Fruit fly (Drosophila melanogaster) whole organism, prepupa: Measurements from ENCODE around the gene CG15891.

Source experiments
- Blimp-1 ChIP-seq: fragments of 200-800 bp; sonication (Bioruptor generic); optimal IDR thresholded peaks from 3 replicates; lab custom pipeline; 2017; ENCODE audit warnings: missing biosample characterization, missing genetic modification characterization, mild to moderate bottlenecking, moderate library complexity, missing genetic modification reagents
- CG10669 ChIP-seq: fragments of 200-800 bp; sonication (Bioruptor generic); optimal IDR thresholded peaks from 3 replicates; lab custom pipeline; 2018; ENCODE audit warnings: missing biosample characterization, mild to moderate bottlenecking, missing genetic modification characterization, moderate library complexity
- CG11294 ChIP-seq: fragments of 200-800 bp; sonication (Bioruptor generic); IDR thresholded peaks from 2 replicates; pipeline ENCODE4 v1.3.6; 2022; ENCODE audit warnings: missing biosample characterization, missing genetic modification characterization
- CG11902 ChIP-seq: fragments of 200-800 bp; sonication (Bioruptor generic); optimal IDR thresholded peaks from 3 replicates; lab custom pipeline; 2016; ENCODE audit warnings: missing biosample characterization, missing genetic modification characterization
- CG15336 ChIP-seq: fragments of 200-800 bp; sonication (Bioruptor generic); IDR thresholded peaks from 2 replicates; pipeline ENCODE4 v1.3.6; 2022; ENCODE audit warnings: missing biosample characterization, missing genetic modification characterization
- CG1621 ChIP-seq: fragments of 200-800 bp; sonication (Bioruptor generic); optimal IDR thresholded peaks from 3 replicates; lab custom pipeline; 2018; ENCODE audit warnings: missing biosample characterization, mild to moderate bottlenecking, missing genetic modification characterization
- CG16779 ChIP-seq: fragments of 200-800 bp; sonication (Bioruptor generic); optimal IDR thresholded peaks from 3 replicates; lab custom pipeline; 2017; ENCODE audit warnings: missing biosample characterization, mild to moderate bottlenecking, missing genetic modification characterization
- CG3032 ChIP-seq: fragments of 200-800 bp; optimal IDR thresholded peaks from 2 replicates; lab custom pipeline; 2019; ENCODE audit warnings: missing biosample characterization, mild to moderate bottlenecking, missing genetic modification characterization, moderate library complexity
- CG31627 ChIP-seq: fragments of 200-800 bp; sonication (Bioruptor generic); optimal IDR thresholded peaks from 3 replicates; lab custom pipeline; 2016; ENCODE audit warnings: missing biosample characterization, missing genetic modification characterization
- CG32006 ChIP-seq: fragments of 200-800 bp; sonication (Bioruptor generic); optimal IDR thresholded peaks from 3 replicates; lab custom pipeline; 2017; ENCODE audit warnings: missing biosample characterization, mild to moderate bottlenecking, missing genetic modification characterization
- CG34406 ChIP-seq: fragments of 200-800 bp; sonication (Bioruptor generic); optimal IDR thresholded peaks from 3 replicates; lab custom pipeline; 2016; ENCODE audit warnings: missing biosample characterization, missing genetic modification characterization
- CG4318 ChIP-seq: fragments of 200-800 bp; sonication (Bioruptor generic); optimal IDR thresholded peaks from 3 replicates; lab custom pipeline; 2017; ENCODE audit warnings: missing biosample characterization, mild to moderate bottlenecking, missing genetic modification characterization
- CG6163 ChIP-seq: fragments of 200-800 bp; sonication (Bioruptor generic); IDR thresholded peaks from 3 replicates; pipeline ENCODE4 v1.3.6; 2022; ENCODE audit warnings: missing biosample characterization, missing genetic modification characterization
- CG6808 ChIP-seq: fragments of 200-800 bp; sonication (Bioruptor generic); optimal IDR thresholded peaks from 3 replicates; lab custom pipeline; 2017; ENCODE audit warnings: missing biosample characterization, missing genetic modification characterization, mild to moderate bottlenecking, moderate library complexity, missing genetic modification reagents
- CG6854 ChIP-seq: fragments of 200-800 bp; sonication (Bioruptor generic); optimal IDR thresholded peaks from 2 replicates; lab custom pipeline; 2017; ENCODE audit warnings: missing biosample characterization, mild to moderate bottlenecking, missing genetic modification characterization
- CG7368 ChIP-seq: fragments of 200-800 bp; sonication (Bioruptor generic); optimal IDR thresholded peaks from 3 replicates; lab custom pipeline; 2016; ENCODE audit warnings: missing biosample characterization, missing genetic modification characterization
- CG8119 ChIP-seq: fragments of 200-800 bp; sonication (Bioruptor generic); IDR thresholded peaks from 3 replicates; pipeline ENCODE4 v1.3.6; 2022; ENCODE audit warnings: missing biosample characterization, missing genetic modification characterization
- CG8319 ChIP-seq: fragments of 200-800 bp; sonication (Bioruptor generic); optimal IDR thresholded peaks from 3 replicates; lab custom pipeline; 2016; ENCODE audit warnings: missing biosample characterization, missing genetic modification characterization
- CG8632 ChIP-seq: fragments of 200-800 bp; sonication (Bioruptor generic); optimal IDR thresholded peaks from 3 replicates; lab custom pipeline; 2016; ENCODE audit warnings: missing biosample characterization, missing genetic modification characterization
- Eip78C ChIP-seq: fragments of 200-800 bp; sonication (Bioruptor generic); peaks from one replicate; lab custom pipeline; 2016; ENCODE audit warnings: missing biosample characterization, missing genetic modification characterization
- Eip93F ChIP-seq: fragments of 200-800 bp; sonication (Bioruptor generic); optimal IDR thresholded peaks from 2 replicates; lab custom pipeline; 2016; ENCODE audit warnings: missing biosample characterization, mild to moderate bottlenecking, missing genetic modification characterization
- Ets96B ChIP-seq: fragments of 200-800 bp; optimal IDR thresholded peaks from 2 replicates; lab custom pipeline; 2019; ENCODE audit warnings: missing biosample characterization, mild to moderate bottlenecking, missing genetic modification characterization, moderate library complexity
- Gug ChIP-seq: fragments of 200-800 bp; sonication (Bioruptor generic); IDR thresholded peaks from 2 replicates; pipeline ENCODE4 v1.3.6; 2022; ENCODE audit warnings: missing biosample characterization, missing genetic modification characterization
- Hr38 ChIP-seq: sonication (Bioruptor generic); optimal IDR thresholded peaks from 2 replicates; lab custom pipeline; 2016; ENCODE audit warnings: missing biosample characterization, missing genetic modification characterization
- Hr4 ChIP-seq: fragments of 200-800 bp; sonication (Bioruptor generic); optimal IDR thresholded peaks from 3 replicates; lab custom pipeline; 2016; ENCODE audit warnings: missing biosample characterization, missing genetic modification characterization
- Lpt ChIP-seq: fragments of 200-800 bp; sonication (Bioruptor generic); optimal IDR thresholded peaks from 3 replicates; lab custom pipeline; 2016; ENCODE audit warnings: missing biosample characterization, missing genetic modification characterization
- Met ChIP-seq: fragments of 200-800 bp; sonication (Bioruptor generic); optimal IDR thresholded peaks from 3 replicates; lab custom pipeline; 2016; ENCODE audit warnings: missing biosample characterization, missing genetic modification characterization
- OdsH ChIP-seq: fragments of 200-800 bp; sonication (Bioruptor generic); optimal IDR thresholded peaks from 3 replicates; lab custom pipeline; 2016; ENCODE audit warnings: missing biosample characterization, missing genetic modification characterization
- Smox ChIP-seq: fragments of 200-800 bp; sonication (Bioruptor generic); optimal IDR thresholded peaks from 3 replicates; lab custom pipeline; 2016; ENCODE audit warnings: missing biosample characterization, missing genetic modification characterization
- Sox102F ChIP-seq: fragments of 200-800 bp; sonication (Bioruptor generic); optimal IDR thresholded peaks from 2 replicates; lab custom pipeline; 2016; ENCODE audit warnings: missing biosample characterization, mild to moderate bottlenecking, missing genetic modification characterization
- Sox14 ChIP-seq: fragments of 200-800 bp; sonication (Bioruptor generic); optimal IDR thresholded peaks from 3 replicates; lab custom pipeline; 2016; ENCODE audit warnings: missing biosample characterization, missing genetic modification characterization
- achi ChIP-seq: fragments of 200-800 bp; sonication (Bioruptor generic); optimal IDR thresholded peaks from 3 replicates; lab custom pipeline; 2016; ENCODE audit warnings: missing biosample characterization, missing genetic modification characterization
- acj6 ChIP-seq: fragments of 200-800 bp; sonication (Bioruptor generic); optimal IDR thresholded peaks from 3 replicates; lab custom pipeline; 2016; ENCODE audit warnings: missing biosample characterization, missing genetic modification characterization
- cyc ChIP-seq: fragments of 200-800 bp; sonication (Bioruptor generic); optimal IDR thresholded peaks from 3 replicates; lab custom pipeline; 2016; ENCODE audit warnings: missing biosample characterization, missing genetic modification characterization
- eg ChIP-seq: fragments of 200-800 bp; sonication (Bioruptor generic); IDR thresholded peaks from 3 replicates; pipeline ENCODE4 v1.3.6; 2022; ENCODE audit warnings: missing biosample characterization, missing genetic modification characterization
- esn ChIP-seq: fragments of 200-800 bp; sonication (Bioruptor generic); optimal IDR thresholded peaks from 2 replicates; lab custom pipeline; 2016; ENCODE audit warnings: missing biosample characterization, mild to moderate bottlenecking, missing genetic modification characterization, moderate library complexity
- fd59A ChIP-seq: fragments of 200-800 bp; sonication (Bioruptor generic); optimal IDR thresholded peaks from 2 replicates; lab custom pipeline; 2017; ENCODE audit warnings: missing biosample characterization, mild to moderate bottlenecking, missing genetic modification characterization, missing genetic modification reagents
- lz ChIP-seq: fragments of 200-800 bp; sonication (Bioruptor generic); optimal IDR thresholded peaks from 3 replicates; lab custom pipeline; 2016; ENCODE audit warnings: missing biosample characterization, missing genetic modification characterization
- net ChIP-seq: fragments of 200-800 bp; sonication (Bioruptor generic); optimal IDR thresholded peaks from 3 replicates; lab custom pipeline; 2016; ENCODE audit warnings: missing biosample characterization, missing genetic modification characterization
- spab ChIP-seq: fragments of 200-800 bp; sonication (Bioruptor generic); optimal IDR thresholded peaks from 2 replicates; lab custom pipeline; 2017; ENCODE audit warnings: missing biosample characterization, mild to moderate bottlenecking, missing genetic modification characterization, missing genetic modification reagents
- ss ChIP-seq, 2 experiments: fragments of 200-800 bp; sonication (Bioruptor generic); optimal IDR thresholded peaks; 2 replicates in 1 of 2; 3 replicates in 1 of 2; lab custom pipeline; 2017 to 2018; ENCODE audit warnings: mild to moderate bottlenecking in 2 of 2, missing biosample characterization in 2 of 2, missing genetic modification characterization in 2 of 2, moderate library complexity in 1 of 2
- svp ChIP-seq: fragments of 200-800 bp; sonication (Bioruptor generic); peaks from one replicate; lab custom pipeline; 2016; ENCODE audit warnings: missing biosample characterization, missing genetic modification characterization
- topi ChIP-seq: fragments of 200-800 bp; sonication (Bioruptor generic); optimal IDR thresholded peaks from 3 replicates; lab custom pipeline; 2016; ENCODE audit warnings: missing biosample characterization, missing genetic modification characterization
- vri ChIP-seq: fragments of 200-800 bp; sonication (Bioruptor generic); optimal IDR thresholded peaks from 3 replicates; lab custom pipeline; 2016; ENCODE audit warnings: missing biosample characterization, mild to moderate bottlenecking, missing genetic modification characterization

Gene CG15891

DNA sequence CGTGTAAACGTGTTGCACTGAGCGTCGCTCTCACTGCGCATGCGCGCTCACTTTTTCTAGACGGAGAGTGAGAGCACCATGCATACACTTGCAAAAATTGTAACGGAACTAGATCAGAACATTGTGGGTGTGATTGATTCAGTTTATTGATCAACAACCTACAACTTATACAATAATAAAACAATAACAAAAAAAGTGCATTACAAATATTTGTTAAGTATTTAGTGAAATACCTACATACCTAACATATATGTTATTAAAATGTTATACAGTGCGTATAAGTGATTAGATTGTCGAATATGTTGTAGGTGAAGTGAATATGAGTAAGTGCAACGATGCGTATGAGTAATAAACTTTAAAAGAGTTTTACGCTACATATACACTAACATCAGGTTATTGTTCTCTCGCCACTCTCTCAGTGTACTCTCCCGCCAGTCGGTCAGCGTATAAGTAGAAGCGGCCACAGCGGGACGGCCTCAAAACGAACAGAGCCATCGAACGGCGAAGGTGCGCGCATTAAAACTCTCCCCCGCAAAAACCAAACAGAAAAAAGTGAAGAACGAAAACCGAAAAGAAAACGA lies 35.3 kb upstream of the CG15891 start, which contains the start of gene CG42240 (continued):
- peak; percentile 95 for TF ChIP-seq CG4318 (GFP tag; lab: Kevin White, UChicago)
- TF ChIP-seq spab (GFP tag; lab: Kevin White, UChicago): peak; percentile 92
- peak; percentile 97 for TF ChIP-seq svp (GFP tag; lab: Kevin White, UChicago)
- peak; percentile 94 for TF ChIP-seq lz (GFP tag; lab: Kevin White, UChicago)
- peak; percentile 94 for TF ChIP-seq CG10669 (GFP tag; lab: Kevin White, UChicago)
- peak; percentile 94 for TF ChIP-seq CG8632 (GFP tag; lab: Kevin White, UChicago)
- peak; percentile 92 for TF ChIP-seq CG3032 (tag; lab: Kevin White, UChicago)
- TF ChIP-seq CG6808 (GFP tag; lab: Kevin White, UChicago): peak; percentile 95
- TF ChIP-seq CG16779 (tag; lab: Kevin White, UChicago): peak; percentile 92
- TF ChIP-seq topi (GFP tag; lab: Kevin White, UChicago): peak; percentile 93
- peak; percentile 92 for TF ChIP-seq Ets96B (tag; lab: Kevin White, UChicago)
- TF ChIP-seq fd59A: peak; percentile 93
- TF ChIP-seq CG32006 (GFP tag; lab: Kevin White, UChicago): peak; percentile 97
- peak; percentile 92 for TF ChIP-seq CG15336
- peak; percentile 81 for TF ChIP-seq CG8319 (GFP tag; lab: Kevin White, UChicago)
- peak; percentile 88 for TF ChIP-seq CG1621 (tag; lab: Kevin White, UChicago)
- TF ChIP-seq CG11294: peak; percentile 69
- TF ChIP-seq CG8119 (GFP tag; lab: Robert Waterston, UW): peak; percentile 96
- TF ChIP-seq Eip78C (GFP tag; lab: Kevin White, UChicago): peak; percentile 99
- TF ChIP-seq achi: peak; percentile 95
- peak; percentile 81 for TF ChIP-seq CG6854 (GFP tag; lab: Kevin White, UChicago)
- peak; percentile 72 for TF ChIP-seq CG6163 (GFP tag; lab: Robert Waterston, UW)
- TF ChIP-seq Smox (GFP tag; lab: Kevin White, UChicago): peak; percentile 94
- peak; percentile 82 for TF ChIP-seq CG11902
- peak; percentile 93 for TF ChIP-seq Sox14 (GFP tag; lab: Kevin White, UChicago)
- TF ChIP-seq OdsH (GFP tag; lab: Kevin White, UChicago): peak; percentile 94
- TF ChIP-seq Blimp-1 (GFP tag; lab: Kevin White, UChicago): peak; percentile 86
- peak; percentile 88 for TF ChIP-seq CG31627 (GFP tag; lab: Kevin White, UChicago)
- peak; percentile 95 for TF ChIP-seq Hr4 (GFP tag; lab: Kevin White, UChicago)
- peak; percentile 95 for TF ChIP-seq Sox102F
- peak; percentile 92 for TF ChIP-seq acj6 (GFP tag; lab: Kevin White, UChicago)
- TF ChIP-seq, all 60 proteins: peak for 59

dm6 chrX:6316858-6317474 lies 21.8 kb upstream of the CG15891 start:
- TF ChIP-seq CG8119 (GFP tag; lab: Robert Waterston, UW): peak; percentile 54; the same call in 2 of the 3 replicates
- peak; percentile 23 for TF ChIP-seq CG34406 (GFP tag; lab: Kevin White, UChicago)
- no peak for TF ChIP-seq CG8319 (GFP tag; lab: Kevin White, UChicago)
- TF ChIP-seq lz (GFP tag; lab: Kevin White, UChicago): peak; percentile 29
- TF ChIP-seq cyc (GFP tag; lab: Kevin White, UChicago): peak; percentile 32
- peak; percentile 64; the same call in 2 of the 3 replicates for TF ChIP-seq eg (GFP tag; lab: Robert Waterston, UW)
- TF ChIP-seq CG11902: no peak
- TF ChIP-seq CG4318 (GFP tag; lab: Kevin White, UChicago): peak; percentile 11
- peak; percentile 60 for TF ChIP-seq CG15336
- TF ChIP-seq Eip93F (GFP tag; lab: Kevin White, UChicago): no peak
- peak; percentile 33 for TF ChIP-seq Hr4 (GFP tag; lab: Kevin White, UChicago)
- peak; percentile 32 for TF ChIP-seq esn (GFP tag; lab: Kevin White, UChicago)
- peak; percentile 20 for TF ChIP-seq achi
- peak; percentile 73 for TF ChIP-seq svp (GFP tag; lab: Kevin White, UChicago)
- TF ChIP-seq Blimp-1 (GFP tag; lab: Kevin White, UChicago): no peak
- peak; percentile 42 for TF ChIP-seq CG3032 (tag; lab: Kevin White, UChicago)
- peak; percentile 42 for TF ChIP-seq CG6808 (GFP tag; lab: Kevin White, UChicago)
- no peak for TF ChIP-seq Hr38 (GFP tag; lab: Kevin White, UChicago)
- peak; percentile 26 for TF ChIP-seq net (GFP tag; lab: Kevin White, UChicago)
- peak; percentile 30 for TF ChIP-seq Sox14 (GFP tag; lab: Kevin White, UChicago)
- TF ChIP-seq Sox102F: no peak
- TF ChIP-seq Smox (GFP tag; lab: Kevin White, UChicago): peak; percentile 21
- TF ChIP-seq Met (GFP tag; lab: Kevin White, UChicago): peak; percentile 36
- TF ChIP-seq Ets96B (tag; lab: Kevin White, UChicago): peak; percentile 45
- TF ChIP-seq acj6 (GFP tag; lab: Kevin White, UChicago): peak; percentile 31
- TF ChIP-seq CG16779 (tag; lab: Kevin White, UChicago): no peak
- TF ChIP-seq CG7368: peak; percentile 13
- TF ChIP-seq Lpt (GFP tag; lab: Kevin White, UChicago): peak; percentile 3
- peak; percentile 55 for TF ChIP-seq OdsH (GFP tag; lab: Kevin White, UChicago)
- peak; percentile 37 for TF ChIP-seq spab (GFP tag; lab: Kevin White, UChicago)
- peak; percentile 15 for TF ChIP-seq fd59A
- TF ChIP-seq Gug (GFP tag; lab: Robert Waterston, UW): peak; percentile 42
- no peak for TF ChIP-seq vri
- peak; percentile 31 to 60 for TF ChIP-seq ss (GFP tag; optimal IDR thresholded peaks at IDR 0.05; lab: Kevin White, UChicago)
